Worm (Caenorhabditis elegans): ENCODE data around the gene kat-1.
A peak's percentile ranks its signal among the peaks of the same experiment; 100 is the strongest.
"Not testable (repeated sequence)": the region's sequence is repeated elsewhere in the genome, so short reads cannot be mapped to it uniquely, and the experiment has no call there.

The kat-1 gene

ce11 chrII:7059274-7059757 lies 14.3 kb upstream of the kat-1 start:
- TF ChIP-seq W03F9.2 (tag; optimal IDR thresholded peaks at IDR 0.05) (peak; percentile 21), dao-5 (tag; optimal IDR thresholded peaks at IDR 0.05) (no peak)

DNA sequence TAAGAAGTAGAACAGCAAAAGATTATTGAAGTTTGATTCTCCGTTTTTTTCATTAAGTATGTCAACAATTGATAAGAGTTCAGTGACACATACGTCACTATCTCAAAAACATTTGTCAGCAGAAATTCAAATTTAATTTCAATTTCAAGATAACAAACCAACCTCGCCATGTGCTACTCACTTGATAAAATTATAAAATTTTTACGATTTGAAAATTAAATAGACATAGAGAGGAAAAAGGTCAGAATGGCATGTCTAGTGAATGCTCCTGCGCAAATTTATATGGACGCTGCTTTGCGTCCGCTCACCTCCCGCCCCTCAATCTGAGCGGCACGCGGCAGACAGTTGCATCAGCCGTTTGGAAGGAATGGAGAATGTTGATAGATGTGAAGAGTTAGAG lies 13.4 kb upstream of the kat-1 start:
- TF ChIP-seq dao-5 (tag; optimal IDR thresholded peaks at IDR 0.05) (no peak), him-1 (tag; optimal IDR thresholded peaks at IDR 0.05) (no peak), W03F9.2 (tag; optimal IDR thresholded peaks at IDR 0.05) (no peak)

DNA sequence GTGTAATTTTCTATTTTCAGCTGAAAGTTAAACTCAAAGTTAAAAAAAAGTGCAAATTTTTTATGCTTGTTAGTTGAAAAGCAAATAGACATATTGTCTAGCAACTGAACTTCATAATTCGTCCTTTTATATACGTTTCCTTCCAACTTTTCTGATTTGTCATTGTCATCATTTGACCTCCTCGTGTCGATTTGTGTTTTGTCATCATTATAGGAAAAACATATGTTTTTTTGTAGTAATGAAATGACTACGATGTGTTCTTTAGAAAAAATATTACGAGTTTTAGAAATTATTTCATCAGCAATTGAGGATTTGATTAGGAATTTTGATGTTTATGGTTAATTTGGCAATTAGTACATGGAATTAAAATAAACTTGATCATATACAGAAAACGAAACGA lies 12.8 kb upstream of the kat-1 start:
- TF ChIP-seq dao-5 (tag; optimal IDR thresholded peaks at IDR 0.05) (no peak), W03F9.2 (tag; optimal IDR thresholded peaks at IDR 0.05) (no peak), him-1 (tag; optimal IDR thresholded peaks at IDR 0.05) (no peak)

- TF ChIP-seq dao-5 (tag; optimal IDR thresholded peaks at IDR 0.05) (no peak), him-1 (tag; optimal IDR thresholded peaks at IDR 0.05) (no peak), W03F9.2 (tag; optimal IDR thresholded peaks at IDR 0.05) (no peak)
These were observed 11.9 kb upstream of the kat-1 start, which contains the start of gene acs-6 for ce11 chrII:7061730-7062129. Gene acs-6, plus strand, starts transcription at chrII:7062030.

- TF ChIP-seq dao-5 (tag; optimal IDR thresholded peaks at IDR 0.05) = no peak
- no peak for TF ChIP-seq him-1 (tag; optimal IDR thresholded peaks at IDR 0.05)
- no peak for TF ChIP-seq W03F9.2 (tag; optimal IDR thresholded peaks at IDR 0.05)
These were observed 8.2 kb upstream of the kat-1 start, which contains the start of gene nos-2 for ce11 chrII:7065391-7065790. Gene nos-2, plus strand, starts transcription at chrII:7065618.

- TF ChIP-seq W03F9.2 (tag; optimal IDR thresholded peaks at IDR 0.05) (no peak), him-1 (tag; optimal IDR thresholded peaks at IDR 0.05) (no peak), dao-5 (tag; optimal IDR thresholded peaks at IDR 0.05) (no peak)
These were observed 3.7 kb upstream of the kat-1 start, which contains the start of gene him-14 for ce11 chrII:7069866-7070265. Gene him-14, minus strand, starts transcription at chrII:7069966.

DNA sequence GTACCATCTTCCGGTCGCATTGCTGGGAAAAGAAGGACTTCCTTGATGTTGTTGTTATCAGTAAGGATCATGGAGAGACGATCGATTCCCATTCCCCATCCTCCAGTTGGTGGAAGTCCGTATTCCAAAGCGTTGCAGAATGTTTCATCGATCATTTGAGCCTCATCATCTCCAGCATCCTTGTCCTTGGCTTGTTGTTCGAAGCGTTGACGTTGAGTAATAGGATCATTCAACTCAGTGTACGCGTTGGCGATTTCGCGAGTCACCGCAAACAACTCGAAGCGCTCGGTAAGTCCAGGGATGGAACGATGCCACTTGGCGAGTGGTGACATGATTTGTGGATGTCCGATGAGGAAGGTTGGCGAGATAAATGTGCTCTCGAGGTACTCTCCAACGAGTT lies 3.2 kb upstream of the kat-1 start:
- TF ChIP-seq dao-5 (tag; optimal IDR thresholded peaks at IDR 0.05) (no peak), W03F9.2 (tag; optimal IDR thresholded peaks at IDR 0.05) (no peak), him-1 (tag; optimal IDR thresholded peaks at IDR 0.05) (no peak)

DNA sequence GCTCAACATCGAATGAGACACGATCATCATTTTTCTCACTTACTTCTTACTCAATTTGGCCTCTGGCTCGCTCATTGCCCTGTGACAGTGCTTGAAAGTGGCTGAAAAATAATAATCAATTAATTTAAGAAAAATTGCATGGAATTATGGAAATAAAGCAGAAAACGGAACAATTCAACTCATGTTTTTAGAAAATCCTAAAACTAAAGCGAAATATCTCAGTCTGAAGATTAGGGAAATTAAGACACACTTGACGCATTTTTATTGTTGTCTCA lies 1.4 kb upstream of the kat-1 start, which contains the start of gene kars-1:
Gene kars-1, minus strand, starts transcription at position 101 of the 275 bp plus-strand sequence.
- no peak for TF ChIP-seq him-1 (tag; optimal IDR thresholded peaks at IDR 0.05)
- no peak for TF ChIP-seq W03F9.2 (tag; optimal IDR thresholded peaks at IDR 0.05)
- TF ChIP-seq dao-5 (tag; optimal IDR thresholded peaks at IDR 0.05) = no peak

DNA sequence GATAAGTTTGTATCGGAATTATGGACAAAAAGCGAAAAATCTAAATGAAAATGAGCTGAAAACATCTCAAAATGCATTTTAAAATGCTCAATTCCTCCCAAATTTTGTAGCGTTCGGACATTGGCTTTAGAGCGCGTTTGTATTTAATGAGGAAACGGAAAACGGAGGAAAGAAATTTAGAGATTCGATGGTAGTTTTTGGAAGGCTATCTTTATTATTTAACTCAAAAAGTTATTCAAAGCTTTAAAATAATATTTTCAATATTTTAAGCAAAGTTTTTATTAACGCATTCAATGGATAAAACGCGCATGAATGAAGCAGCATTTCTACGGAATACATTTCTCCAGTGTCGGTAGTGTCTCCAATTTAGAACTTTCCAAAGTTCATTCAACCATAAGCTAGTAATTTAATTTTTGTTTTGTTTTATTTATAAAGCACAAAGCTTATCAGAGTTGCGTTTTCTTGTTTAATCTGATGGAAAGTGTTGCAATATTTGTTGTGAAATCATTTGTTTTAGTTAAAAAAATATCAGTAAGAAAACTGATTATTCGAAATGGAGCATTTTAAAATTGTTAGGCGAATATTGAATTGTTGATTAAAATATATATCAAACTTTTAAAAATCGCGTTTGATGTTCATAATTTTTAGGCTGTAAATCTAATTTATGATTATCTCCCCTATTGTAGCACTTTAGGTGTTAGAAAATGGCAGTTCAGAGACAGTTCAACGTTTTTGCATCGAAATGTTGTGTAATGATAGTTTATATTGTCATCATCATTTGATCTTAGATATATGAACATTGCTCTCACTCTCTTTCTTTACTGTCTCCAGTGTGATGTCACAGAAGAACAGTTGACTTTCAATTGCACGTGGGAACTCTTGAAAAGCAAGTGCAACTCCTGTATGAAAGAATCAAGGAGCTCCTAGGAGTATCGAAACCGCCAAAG lies 751 bp upstream of the kat-1 start:
- TF ChIP-seq him-1 (tag; optimal IDR thresholded peaks at IDR 0.05) (peak; percentile 11), W03F9.2 (tag; optimal IDR thresholded peaks at IDR 0.05) (peak; percentile 58), dao-5 (tag; optimal IDR thresholded peaks at IDR 0.05) (no peak)

DNA sequence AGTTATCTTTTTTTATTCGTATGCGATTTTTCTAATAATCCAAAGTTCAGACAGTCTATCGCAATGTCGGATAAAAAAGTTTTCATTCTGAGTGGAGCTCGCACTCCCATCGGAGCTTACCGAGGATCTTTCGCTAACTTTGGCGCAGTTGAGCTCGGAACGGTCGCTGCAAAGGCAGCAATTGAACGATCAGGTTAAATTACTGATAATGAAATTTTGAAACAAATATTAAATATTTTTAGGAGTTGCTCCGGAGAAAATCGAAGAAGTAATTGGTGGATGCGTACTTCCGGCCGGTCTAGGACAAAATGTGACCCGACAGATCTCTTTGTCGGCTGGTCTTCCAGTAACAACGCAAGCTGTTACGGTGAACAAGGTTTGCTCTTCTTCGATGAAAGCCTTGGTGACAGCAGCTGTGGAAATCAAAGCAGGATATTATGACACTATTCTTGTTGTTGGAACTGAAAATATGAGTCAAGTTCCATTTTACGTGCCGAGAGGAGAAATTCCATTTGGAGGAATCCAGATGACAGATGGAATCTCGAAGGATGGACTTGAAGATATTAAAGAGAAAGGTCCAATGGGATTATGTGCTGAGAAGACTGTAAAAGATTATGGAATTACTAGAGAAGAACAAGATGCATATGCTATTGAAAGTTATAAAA lies 2.1 kb downstream of the kat-1 start, which contains the start of gene T02G5.7:
Gene T02G5.7, plus strand, starts transcription at position 51 of the 665 bp plus-strand sequence.
- TF ChIP-seq W03F9.2 (tag; optimal IDR thresholded peaks at IDR 0.05) = no peak
- TF ChIP-seq him-1 (tag; optimal IDR thresholded peaks at IDR 0.05) = no peak
- TF ChIP-seq dao-5 (tag; optimal IDR thresholded peaks at IDR 0.05) = no peak

- not testable (repeated sequence) for TF ChIP-seq dao-5, W03F9.2, him-1 (tag; optimal IDR thresholded peaks at IDR 0.05)
These were observed 10.4 kb downstream of the kat-1 start, which contains the start of the genes T02G5.14 and T02G5.15 for ce11 chrII:7084021-7084420. Gene T02G5.14, plus strand, starts transcription at chrII:7084321. Gene T02G5.15, plus strand, starts transcription at chrII:7084321.

ce11 chrII:7090085-7090484 lies 16.5 kb downstream of the kat-1 start:
- no peak for TF ChIP-seq dao-5 (tag; optimal IDR thresholded peaks at IDR 0.05)
- TF ChIP-seq W03F9.2 (tag; optimal IDR thresholded peaks at IDR 0.05) = no peak
- no peak for TF ChIP-seq him-1 (tag; optimal IDR thresholded peaks at IDR 0.05)

DNA sequence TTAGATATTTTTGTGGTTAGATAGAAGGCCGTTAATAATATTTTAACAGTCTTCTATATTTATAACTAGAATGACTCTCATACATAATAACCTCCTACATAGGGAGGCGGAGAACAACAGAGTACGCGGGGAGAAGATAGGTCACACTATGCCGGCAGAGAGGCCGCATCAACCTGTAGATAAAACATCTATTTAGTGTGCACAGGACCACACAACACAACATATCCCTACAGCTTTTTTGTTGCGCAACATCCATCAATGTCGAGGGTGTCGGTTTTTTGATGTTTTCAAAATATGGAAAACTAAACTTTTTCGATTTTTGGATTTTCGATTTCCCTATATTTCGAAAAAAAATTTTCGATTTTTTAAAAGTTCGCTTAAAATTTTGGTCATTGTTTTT lies 17.2 kb downstream of the kat-1 start:
- TF ChIP-seq him-1 (tag; optimal IDR thresholded peaks at IDR 0.05) = no peak
- TF ChIP-seq dao-5 (tag; optimal IDR thresholded peaks at IDR 0.05) = no peak
- no peak for TF ChIP-seq W03F9.2 (tag; optimal IDR thresholded peaks at IDR 0.05)

DNA sequence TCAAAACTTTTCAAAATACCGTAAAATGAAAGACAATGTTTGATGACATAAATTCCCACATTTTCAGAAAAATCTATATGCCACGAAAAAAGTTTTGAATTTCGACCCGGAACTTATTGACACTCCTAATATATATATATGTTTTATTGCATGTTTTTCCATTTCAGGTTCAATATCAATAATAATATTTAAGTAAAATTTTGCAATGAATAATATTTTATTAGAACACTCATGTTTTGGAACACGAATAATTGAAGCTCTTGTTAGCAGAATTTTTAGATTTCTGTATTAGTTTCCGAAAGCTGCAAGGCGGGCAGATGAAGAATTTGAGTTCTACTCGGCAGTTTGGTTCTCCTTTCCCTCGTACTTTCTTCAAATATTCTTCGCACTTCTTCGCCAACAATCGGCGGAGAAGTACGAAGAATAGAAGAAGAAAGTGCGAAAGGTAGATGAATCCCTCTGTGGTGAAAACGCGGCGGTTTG lies 19.8 kb downstream of the kat-1 start, which contains the start of gene T02G5.3:
Gene T02G5.3, plus strand, starts transcription at position 51 of the 483 bp plus-strand sequence.
- TF ChIP-seq W03F9.2 (tag; optimal IDR thresholded peaks at IDR 0.05) = no peak
- no peak for TF ChIP-seq dao-5 (tag; optimal IDR thresholded peaks at IDR 0.05)
- no peak for TF ChIP-seq him-1 (tag; optimal IDR thresholded peaks at IDR 0.05)
